Fruit fly (Drosophila melanogaster): ENCODE data around the gene CG9926.
A peak's percentile ranks its signal among the peaks of the same experiment; 100 is the strongest.

CG9926 gene

DNA sequence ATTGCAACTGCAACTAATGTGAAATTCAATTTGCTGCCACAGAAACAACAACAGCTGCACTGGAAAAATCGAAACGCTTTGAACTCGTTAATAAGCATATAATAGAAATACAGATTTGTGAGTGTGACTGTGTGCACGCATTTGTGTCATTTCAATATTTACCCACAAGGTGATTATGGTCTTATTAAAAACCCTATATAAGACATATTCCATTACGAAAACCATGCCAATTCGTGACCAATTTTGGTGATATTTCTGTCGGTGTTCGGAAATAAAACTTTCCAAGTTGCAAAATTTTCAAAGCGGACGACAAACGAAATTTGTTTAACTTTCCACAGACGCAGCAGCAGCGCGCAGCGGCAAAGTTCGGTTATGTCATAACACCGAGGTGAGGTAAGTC lies 44.5 kb upstream of the CG9926 start:
- TF ChIP-seq CG32121 (GFP tag; IDR thresholded peaks at IDR 0.05): no peak
- TF ChIP-seq Ets98B (GFP tag; IDR thresholded peaks at IDR 0.05): no peak
- TF ChIP-seq fd96Ca (GFP tag; IDR thresholded peaks at IDR 0.05): no peak
- no peak for TF ChIP-seq CG8301 (tag; optimal IDR thresholded peaks at IDR 0.05)
- no peak for TF ChIP-seq CG14655 (GFP tag; optimal IDR thresholded peaks at IDR 0.05)
- no peak for TF ChIP-seq CG34367 (tag; optimal IDR thresholded peaks at IDR 0.05)
- TF ChIP-seq CG12605 (GFP tag; IDR thresholded peaks at IDR 0.05): no peak
- no peak for TF ChIP-seq CG10348 (GFP tag; IDR thresholded peaks at IDR 0.05)
- no peak for TF ChIP-seq CG15710 (tag; optimal IDR thresholded peaks at IDR 0.05)

DNA sequence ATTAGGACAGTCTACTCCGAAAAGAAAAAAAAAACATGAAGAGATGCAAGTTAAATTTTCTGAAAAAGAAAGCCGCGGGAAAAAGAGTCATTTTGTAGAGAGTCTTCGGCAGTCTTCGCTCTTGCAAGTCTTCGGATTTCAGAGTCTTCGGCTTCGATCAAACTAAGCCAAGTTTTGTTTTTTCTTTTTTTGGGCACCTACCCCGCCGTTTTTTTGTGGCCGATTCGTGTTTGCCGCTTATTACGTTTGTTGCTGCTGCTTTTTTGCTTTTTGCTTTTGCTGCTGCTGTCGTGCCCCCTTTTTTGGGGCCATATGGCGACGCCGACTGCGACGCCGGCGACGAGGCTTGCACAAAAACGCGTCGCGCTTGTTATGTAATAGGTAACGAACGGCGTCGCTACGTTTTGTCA lies 41.2 kb upstream of the CG9926 start:
- no peak for TF ChIP-seq CG15710 (tag; optimal IDR thresholded peaks at IDR 0.05)
- peak; percentile 65; the same call in 1 of the 2 replicates for TF ChIP-seq CG32121 (GFP tag; IDR thresholded peaks at IDR 0.05)
- TF ChIP-seq fd96Ca (GFP tag; IDR thresholded peaks at IDR 0.05): peak; percentile 55; the same call in 1 of the 3 replicates
- peak; percentile 67; the same call in 2 of the 3 replicates for TF ChIP-seq CG4496 (GFP tag; IDR thresholded peaks at IDR 0.05)
- no peak for TF ChIP-seq CG34367 (tag; optimal IDR thresholded peaks at IDR 0.05)
- TF ChIP-seq CG12605 (GFP tag; IDR thresholded peaks at IDR 0.05): peak; percentile 77
- no peak for TF ChIP-seq Pif1B (GFP tag; optimal IDR thresholded peaks at IDR 0.05)
- TF ChIP-seq Snoo (tag; optimal IDR thresholded peaks at IDR 0.05): peak; percentile 29
- no peak for TF ChIP-seq CG14655 (GFP tag; optimal IDR thresholded peaks at IDR 0.05)
- peak; percentile 46 for TF ChIP-seq Ets98B (GFP tag; IDR thresholded peaks at IDR 0.05)
- 0 out of 2 replicates have a peak, but pooled peaks have one; percentile 22 for TF ChIP-seq rn (GFP tag; IDR thresholded peaks at IDR 0.05)
- no peak for TF ChIP-seq CG10348 (GFP tag; IDR thresholded peaks at IDR 0.05)
- no peak for TF ChIP-seq CG17806 (tag; optimal IDR thresholded peaks at IDR 0.05)
- peak; percentile 2 for TF ChIP-seq CG8301 (tag; optimal IDR thresholded peaks at IDR 0.05)
- TF ChIP-seq EcR (GFP tag; optimal IDR thresholded peaks at IDR 0.05): no peak
- TF ChIP-seq CG13204 (GFP tag; optimal IDR thresholded peaks at IDR 0.05): no peak

DNA sequence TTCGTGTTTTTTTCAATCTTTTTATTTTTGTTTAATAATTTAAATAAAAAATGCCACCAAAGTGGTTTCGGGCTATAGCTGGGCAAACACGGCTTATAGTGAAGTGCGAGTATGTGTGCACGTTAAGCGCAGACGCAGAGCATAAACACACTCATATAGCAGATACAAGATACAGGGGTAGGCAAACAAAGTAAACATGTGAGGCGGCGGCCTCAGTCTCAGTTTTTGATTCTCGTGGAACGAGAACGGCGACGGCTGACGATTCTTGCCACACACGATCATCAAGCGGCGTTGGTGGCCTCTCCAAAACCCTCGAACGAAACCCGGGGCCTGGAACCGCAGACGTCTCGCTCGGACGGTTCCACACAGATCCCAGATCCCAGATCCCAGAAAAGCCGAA lies 39.2 kb upstream of the CG9926 start:
- TF ChIP-seq Ets98B (GFP tag; IDR thresholded peaks at IDR 0.05) (no peak), CG4496 (GFP tag; IDR thresholded peaks at IDR 0.05) (0 out of 3 replicates have a peak, but pooled peaks have one; percentile 35)

DNA sequence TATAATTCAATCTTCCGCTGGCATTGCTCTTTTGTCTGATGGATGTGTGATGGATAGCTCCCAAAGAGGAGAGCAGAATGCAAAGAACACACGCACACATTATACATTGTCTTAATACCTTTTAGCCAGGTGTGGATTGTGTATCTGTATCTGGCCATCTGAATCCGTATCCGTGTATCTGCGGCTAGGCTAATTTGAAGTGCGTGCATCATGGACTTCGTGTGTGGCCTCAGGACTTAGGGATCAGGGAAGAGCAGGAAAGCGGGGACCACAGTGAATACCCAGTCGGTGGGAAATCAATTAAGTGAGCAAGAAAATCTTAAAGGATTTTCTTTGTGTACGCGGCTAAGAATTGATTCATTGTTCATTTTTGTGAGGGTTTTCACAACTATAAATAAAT lies 38.5 kb upstream of the CG9926 start:
- no peak for TF ChIP-seq rn (GFP tag; IDR thresholded peaks at IDR 0.05)
- no peak for TF ChIP-seq CG15710 (tag; optimal IDR thresholded peaks at IDR 0.05)
- peak; percentile 44 for TF ChIP-seq CG8159 (tag; optimal IDR thresholded peaks at IDR 0.05)
- peak; percentile 23 for TF ChIP-seq CG17806 (tag; optimal IDR thresholded peaks at IDR 0.05)
- TF ChIP-seq CG14655 (GFP tag; optimal IDR thresholded peaks at IDR 0.05): peak; percentile 13
- TF ChIP-seq CG9948 (tag; optimal IDR thresholded peaks at IDR 0.05): peak; percentile 39

DNA sequence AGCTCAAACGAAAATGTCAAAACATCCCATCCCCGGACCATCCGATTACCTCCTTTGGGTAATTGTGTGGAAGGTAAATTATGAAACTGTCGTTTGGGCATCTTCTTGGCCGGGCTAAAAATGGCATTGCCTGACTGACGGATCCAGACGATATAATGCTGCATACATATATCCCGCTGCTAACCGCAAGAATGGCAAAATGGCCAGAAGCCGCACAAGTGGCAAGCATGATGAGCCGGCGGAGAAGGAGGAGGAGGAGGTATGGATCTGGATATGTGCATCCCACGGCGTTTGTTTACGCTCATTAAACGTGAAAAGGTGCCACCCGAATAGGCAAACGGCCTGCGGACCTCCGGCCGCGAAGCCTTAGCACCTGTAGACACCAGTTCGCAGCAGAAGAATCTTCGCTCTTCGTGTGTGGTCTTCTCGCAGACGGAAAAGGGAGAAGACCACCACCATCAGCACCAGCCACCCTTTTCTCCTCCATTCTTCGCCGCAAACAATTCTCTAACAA lies 38.0 kb upstream of the CG9926 start:
- TF ChIP-seq gl (tag; optimal IDR thresholded peaks at IDR 0.05): peak; percentile 52
- no peak for TF ChIP-seq Pif1B (GFP tag; optimal IDR thresholded peaks at IDR 0.05)
- TF ChIP-seq CG8301 (tag; optimal IDR thresholded peaks at IDR 0.05): no peak
- no peak for TF ChIP-seq CG14655 (GFP tag; optimal IDR thresholded peaks at IDR 0.05)
- no peak for TF ChIP-seq CG17806 (tag; optimal IDR thresholded peaks at IDR 0.05)
- no peak for TF ChIP-seq CG9948 (tag; optimal IDR thresholded peaks at IDR 0.05)
- no peak for TF ChIP-seq Snoo (tag; optimal IDR thresholded peaks at IDR 0.05)
- no peak for TF ChIP-seq CG13204 (GFP tag; optimal IDR thresholded peaks at IDR 0.05)

DNA sequence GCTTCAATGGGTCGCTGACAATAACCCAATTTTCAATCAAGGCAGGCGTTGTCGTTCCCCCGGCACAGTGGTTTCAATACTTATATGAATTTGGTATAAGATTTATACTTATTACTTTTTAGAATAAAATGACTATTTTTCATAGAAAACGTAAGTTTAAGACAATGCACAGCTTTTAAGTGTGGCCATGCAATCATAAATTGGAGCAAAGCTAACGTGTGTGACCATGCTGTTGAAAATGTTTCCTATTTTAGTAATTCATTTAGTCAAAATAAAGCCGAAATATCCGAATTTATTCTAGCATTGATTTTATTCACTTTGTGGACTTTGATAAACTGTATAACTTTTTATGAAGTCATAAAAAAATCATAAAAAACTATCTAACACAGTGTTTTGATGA lies 35.7 kb upstream of the CG9926 start:
- no peak for TF ChIP-seq CG4496 (GFP tag; IDR thresholded peaks at IDR 0.05)
- no peak for TF ChIP-seq Pif1A (GFP tag; optimal IDR thresholded peaks at IDR 0.05)
- no peak for TF ChIP-seq CG12605 (GFP tag; IDR thresholded peaks at IDR 0.05)
- TF ChIP-seq CG17806 (tag; optimal IDR thresholded peaks at IDR 0.05): no peak
- no peak for TF ChIP-seq D1 (tag; optimal IDR thresholded peaks at IDR 0.05)

DNA sequence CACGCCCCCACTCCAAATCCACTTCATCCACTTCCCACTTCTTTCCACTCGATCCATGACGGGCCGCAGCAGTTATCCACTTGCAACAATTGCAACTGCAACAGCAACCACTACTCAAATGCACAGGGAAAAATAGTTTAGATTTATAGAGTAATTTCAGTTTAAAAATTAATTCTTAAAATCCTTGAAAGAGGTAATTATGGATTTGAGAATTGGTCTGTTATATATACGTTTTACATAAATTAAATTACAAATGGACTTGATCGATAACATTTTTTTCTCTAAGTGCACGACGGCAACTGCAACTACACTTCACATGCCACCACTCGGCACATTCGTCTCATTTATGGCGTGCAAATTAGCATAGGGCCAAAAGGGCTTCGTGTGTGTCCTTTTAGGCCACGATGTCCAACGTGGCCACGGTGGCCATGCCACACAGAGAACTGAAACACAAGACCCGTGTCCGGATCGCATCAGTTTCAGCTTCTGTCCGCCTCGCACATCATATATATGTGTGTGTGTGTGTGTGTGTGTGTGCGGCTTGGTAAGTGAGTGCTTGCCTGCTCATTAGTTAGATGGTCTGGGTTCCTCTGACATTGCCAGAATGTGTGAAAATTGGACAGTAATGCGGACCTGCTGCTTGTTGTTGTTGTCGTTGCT lies 34.1 kb upstream of the CG9926 start:
- TF ChIP-seq CG13204 (GFP tag; optimal IDR thresholded peaks at IDR 0.05) (peak; percentile 37), D1 (tag; optimal IDR thresholded peaks at IDR 0.05) (peak; percentile 80), CG4496 (GFP tag; IDR thresholded peaks at IDR 0.05) (peak; percentile 91), CG14655 (GFP tag; optimal IDR thresholded peaks at IDR 0.05) (peak; percentile 92), Ets98B (GFP tag; IDR thresholded peaks at IDR 0.05) (peak; percentile 81), CG8301 (tag; optimal IDR thresholded peaks at IDR 0.05) (peak; percentile 89), CG17806 (tag; optimal IDR thresholded peaks at IDR 0.05) (peak; percentile 89), gl (tag; optimal IDR thresholded peaks at IDR 0.05) (peak; percentile 79), rn (GFP tag; IDR thresholded peaks at IDR 0.05) (peak; percentile 79), EcR (GFP tag; optimal IDR thresholded peaks at IDR 0.05) (peak; percentile 18), Pif1A (GFP tag; optimal IDR thresholded peaks at IDR 0.05) (peak; percentile 85), CG34367 (tag; optimal IDR thresholded peaks at IDR 0.05) (peak; percentile 83), CG32121 (GFP tag; IDR thresholded peaks at IDR 0.05) (peak; percentile 86), fd96Ca (GFP tag; IDR thresholded peaks at IDR 0.05) (no peak; the same call in 2 of the 3 replicates), CG15710 (tag; optimal IDR thresholded peaks at IDR 0.05) (peak; percentile 87), CG12605 (GFP tag; IDR thresholded peaks at IDR 0.05) (peak; percentile 86), CG9948 (tag; optimal IDR thresholded peaks at IDR 0.05) (peak; percentile 90), CG10348 (GFP tag; IDR thresholded peaks at IDR 0.05) (0 out of 2 replicates have a peak, but pooled peaks have one; percentile 22), Snoo (tag; optimal IDR thresholded peaks at IDR 0.05) (peak; percentile 50), Pif1B (GFP tag; optimal IDR thresholded peaks at IDR 0.05) (peak; percentile 77), CG8159 (tag; optimal IDR thresholded peaks at IDR 0.05) (peak; percentile 91)
